Fruit fly (Drosophila melanogaster) whole organism, wandering third instar larva: ENCODE results near the gene bur.
A peak's percentile ranks its signal among the peaks of the same experiment; 100 is the strongest.

Experiments used
- Abd-B ChIP-seq: fragments of >200 bp; optimal IDR thresholded peaks from 2 replicates; lab custom pipeline; 2017; ENCODE audit warnings: missing biosample characterization, missing genetic modification characterization
- CG32264 ChIP-seq: fragments of 200-800 bp; sonication (Bioruptor generic); optimal IDR thresholded peaks from 2 replicates; lab custom pipeline; 2016; ENCODE audit warnings: missing biosample characterization, missing genetic modification characterization
- CG9705 ChIP-seq: fragments of 200-800 bp; sonication (Bioruptor generic); optimal IDR thresholded peaks from 2 replicates; lab custom pipeline; 2018; ENCODE audit warnings: missing biosample characterization, mild to moderate bottlenecking, missing genetic modification characterization
- CrebA ChIP-seq: fragments of 200-800 bp; sonication (Bioruptor generic); optimal IDR thresholded peaks from 2 replicates; lab custom pipeline; 2016; ENCODE audit warnings: missing biosample characterization, mild to moderate bottlenecking, missing genetic modification characterization, borderline replicate concordance
- Dfd ChIP-seq: fragments of >200 bp; optimal IDR thresholded peaks from 2 replicates; lab custom pipeline; 2017; ENCODE audit warnings: missing biosample characterization, missing genetic modification characterization
- Dif ChIP-seq: fragments of 200-275, 200-300 bp; sonication (Bioruptor generic); optimal IDR thresholded peaks from 2 replicates; lab custom pipeline; 2018; ENCODE audit warnings: missing biosample characterization, missing genetic modification characterization; ENCODE audit not compliant: partially characterized antibody
- GATAd ChIP-seq: sonication (Bioruptor generic); optimal IDR thresholded peaks from 2 replicates; lab custom pipeline; 2016; ENCODE audit warnings: missing biosample characterization, missing genetic modification characterization
- HLH106 ChIP-seq: fragments of 200-800 bp; optimal IDR thresholded peaks from 3 replicates; lab custom pipeline; 2019; ENCODE audit warnings: missing biosample characterization, mild to moderate bottlenecking, missing genetic modification characterization, moderate library complexity
- Hnf4 ChIP-seq: fragments of 200-800 bp; sonication (Bioruptor generic); optimal IDR thresholded peaks from 2 replicates; lab custom pipeline; 2016; ENCODE audit warnings: missing biosample characterization, mild to moderate bottlenecking, missing genetic modification characterization
- Hr78 ChIP-seq: fragments of >200 bp; optimal IDR thresholded peaks from 2 replicates; lab custom pipeline; 2017; ENCODE audit warnings: missing biosample characterization, missing genetic modification characterization
- Hr83 ChIP-seq: fragments of 200-300 bp; sonication (Bioruptor generic); optimal IDR thresholded peaks from 2 replicates; lab custom pipeline; 2016; ENCODE audit warnings: missing biosample characterization, mild to moderate bottlenecking, missing genetic modification characterization, moderate library complexity; ENCODE audit not compliant: poor library complexity, severe bottlenecking
- Mio ChIP-seq: sonication (Bioruptor generic); optimal IDR thresholded peaks from 2 replicates; lab custom pipeline; 2016; ENCODE audit warnings: missing biosample characterization, missing genetic modification characterization
- Myc ChIP-seq: fragments of >200 bp; optimal IDR thresholded peaks from 2 replicates; lab custom pipeline; 2017
- N ChIP-seq: fragments of >200 bp; optimal IDR thresholded peaks from 2 replicates; lab custom pipeline; 2018; ENCODE audit warnings: missing biosample characterization, missing external identifiers, missing genetic modification characterization
- OdsH ChIP-seq: fragments of 200-800 bp; sonication (Bioruptor generic); optimal IDR thresholded peaks from 2 replicates; lab custom pipeline; 2016; ENCODE audit warnings: missing biosample characterization, mild to moderate bottlenecking, missing genetic modification characterization
- Rel ChIP-seq, 2 experiments: fragments of 200-800 bp; sonication (Bioruptor generic) in 1 of 2; optimal IDR thresholded peaks; 2 replicates in 1 of 2; 3 replicates in 1 of 2; lab custom pipeline; 2016 to 2019; ENCODE audit warnings: mild to moderate bottlenecking in 2 of 2, missing biosample characterization in 2 of 2, missing genetic modification characterization in 2 of 2, moderate library complexity in 1 of 2
- Sp1 ChIP-seq: fragments of 200-800 bp; sonication (Bioruptor generic); optimal IDR thresholded peaks from 3 replicates; lab custom pipeline; 2019; ENCODE audit warnings: missing biosample characterization, mild to moderate bottlenecking, missing genetic modification characterization, moderate library complexity
- Vsx2 ChIP-seq: fragments of 200-300, 225-300 bp; sonication (Bioruptor generic); optimal IDR thresholded peaks from 2 replicates; lab custom pipeline; 2018; ENCODE audit warnings: missing biosample characterization, missing genetic modification characterization; ENCODE audit not compliant: partially characterized antibody
- br ChIP-seq: fragments of 200-800 bp; sonication (Bioruptor generic); optimal IDR thresholded peaks from 2 replicates; lab custom pipeline; 2016; ENCODE audit warnings: missing biosample characterization, missing genetic modification characterization
- brk ChIP-seq: fragments of 200-800 bp; sonication (Bioruptor generic); optimal IDR thresholded peaks from 2 replicates; lab custom pipeline; 2016; ENCODE audit warnings: missing biosample characterization, mild to moderate bottlenecking, missing genetic modification characterization
- dl ChIP-seq, 2 experiments: fragments of 175-275, 200-275 bp in 1 of 2; fragments of 200-275 bp in 1 of 2; sonication (Bioruptor generic); optimal IDR thresholded peaks; lab custom pipeline; 2018; ENCODE audit warnings: mild to moderate bottlenecking in 2 of 2, missing biosample characterization in 2 of 2, missing genetic modification characterization in 2 of 2, moderate library complexity in 2 of 2; ENCODE audit not compliant: partially characterized antibody in 2 of 2, insufficient read depth in 1 of 2
- dmrt93B ChIP-seq: fragments of 200-800 bp; sonication (Bioruptor generic); optimal IDR thresholded peaks from 2 replicates; lab custom pipeline; 2018; ENCODE audit warnings: missing biosample characterization, mild to moderate bottlenecking, missing genetic modification characterization
- dsf ChIP-seq: sonication (Bioruptor generic); optimal IDR thresholded peaks from 2 replicates; lab custom pipeline; 2016; ENCODE audit warnings: missing biosample characterization, missing genetic modification characterization, borderline replicate concordance
- ey ChIP-seq: fragments of 200-800 bp; sonication (Bioruptor generic); optimal IDR thresholded peaks from 2 replicates; lab custom pipeline; 2016; ENCODE audit warnings: missing biosample characterization, missing genetic modification characterization
- foxo ChIP-seq, 2 experiments: fragments of 200-800 bp; sonication (Bioruptor generic); optimal IDR thresholded peaks; 2 replicates in 1 of 2; 3 replicates in 1 of 2; lab custom pipeline; 2016 to 2017; ENCODE audit warnings: missing biosample characterization in 2 of 2, missing genetic modification characterization in 2 of 2
- fru ChIP-seq: fragments of 200-800 bp; sonication (Bioruptor generic); optimal IDR thresholded peaks from 3 replicates; lab custom pipeline; 2016; ENCODE audit warnings: missing biosample characterization, mild to moderate bottlenecking, missing genetic modification characterization
- h ChIP-seq: fragments of 200-800 bp; sonication (Bioruptor generic); optimal IDR thresholded peaks from 3 replicates; lab custom pipeline; 2016; ENCODE audit warnings: missing biosample characterization, mild to moderate bottlenecking, missing genetic modification characterization
- jim ChIP-seq: fragments of 175-275, 200-325 bp; sonication (Bioruptor generic); optimal IDR thresholded peaks from 2 replicates; lab custom pipeline; 2016; ENCODE audit warnings: missing biosample characterization, mild to moderate bottlenecking, missing genetic modification characterization
- lola ChIP-seq: fragments of >200 bp; optimal IDR thresholded peaks from 2 replicates; lab custom pipeline; 2017; ENCODE audit warnings: missing biosample characterization, missing genetic modification characterization
- psq ChIP-seq: fragments of 200-800 bp; sonication (Bioruptor generic); optimal IDR thresholded peaks from 3 replicates; lab custom pipeline; 2017; ENCODE audit warnings: missing biosample characterization, mild to moderate bottlenecking, missing genetic modification characterization, moderate library complexity
- rgr ChIP-seq: fragments of 200-800 bp; sonication (Bioruptor generic); optimal IDR thresholded peaks from 3 replicates; lab custom pipeline; 2016; ENCODE audit warnings: missing biosample characterization, mild to moderate bottlenecking, missing genetic modification characterization
- sage ChIP-seq: fragments of 200-800 bp; sonication (Bioruptor generic); optimal IDR thresholded peaks from 2 replicates; lab custom pipeline; 2016; ENCODE audit warnings: missing biosample characterization, mild to moderate bottlenecking, missing genetic modification characterization
- sv ChIP-seq: fragments of 200-800 bp; sonication (Bioruptor generic); optimal IDR thresholded peaks from 3 replicates; lab custom pipeline; 2016; ENCODE audit warnings: missing biosample characterization, missing genetic modification characterization
- tai ChIP-seq: sonication (Bioruptor generic); optimal IDR thresholded peaks from 2 replicates; lab custom pipeline; 2016; ENCODE audit warnings: missing biosample characterization, missing genetic modification characterization
- usp ChIP-seq: fragments of >200 bp; optimal IDR thresholded peaks from 2 replicates; lab custom pipeline; 2017; ENCODE audit warnings: missing biosample characterization, missing genetic modification characterization
- woc ChIP-seq: sonication (Bioruptor generic); optimal IDR thresholded peaks from 2 replicates; lab custom pipeline; 2016; ENCODE audit warnings: missing biosample characterization, mild to moderate bottlenecking, missing genetic modification characterization

bur gene

dm6 chr2L:21168295-21169159 is 11.0 kb downstream of the bur start, which contains the start of the genes mAcon1, CG43345 and CG43346 (continued):
- TF ChIP-seq Vsx2 (GFP tag; lab: Kevin White, UChicago) (no peak), fru (GFP tag; lab: Kevin White, UChicago) (peak; percentile 87), brk (no peak), sage (GFP tag; lab: Kevin White, UChicago) (no peak), CG32264 (GFP tag; lab: Kevin White, UChicago) (peak; percentile 48), psq (GFP tag; lab: Kevin White, UChicago) (peak; percentile 73), Myc (lab: Kevin White, UChicago) (peak; percentile 100), foxo (GFP tag; optimal IDR thresholded peaks at IDR 0.05; lab: Kevin White, UChicago) (peak in 1 of 2 experiments; percentile 89), h (GFP tag; lab: Kevin White, UChicago) (peak; percentile 90), sv (GFP tag; lab: Kevin White, UChicago) (peak; percentile 80), HLH106 (peak; percentile 90)
- TF ChIP-seq, all 38 proteins: peak for 21

- TF ChIP-seq jim (GFP tag; lab: Kevin White, UChicago): no peak
- no peak for TF ChIP-seq tai (GFP tag; lab: Kevin White, UChicago)
- TF ChIP-seq brk: no peak
- no peak for TF ChIP-seq Rel (GFP tag; optimal IDR thresholded peaks at IDR 0.05; lab: Kevin White, UChicago)
- peak; percentile 39 for TF ChIP-seq Rel (tag; optimal IDR thresholded peaks at IDR 0.05; lab: Kevin White, UChicago)
- no peak for TF ChIP-seq ey (GFP tag; lab: Kevin White, UChicago)
- TF ChIP-seq lola (GFP tag; lab: Kevin White, UChicago): no peak
- no peak for TF ChIP-seq sv (GFP tag; lab: Kevin White, UChicago)
- TF ChIP-seq woc: peak; percentile 4
- no peak for TF ChIP-seq GATAd (GFP tag; lab: Kevin White, UChicago)
- no peak for TF ChIP-seq Abd-B (GFP tag; lab: Kevin White, UChicago)
- no peak for TF ChIP-seq Dfd (GFP tag; lab: Kevin White, UChicago)
- peak; percentile 6 for TF ChIP-seq Myc (lab: Kevin White, UChicago)
- TF ChIP-seq N (GFP tag; lab: Kevin White, UChicago): no peak
- peak; percentile 11 for TF ChIP-seq HLH106
- no peak for TF ChIP-seq br
- TF ChIP-seq usp (GFP tag; lab: Kevin White, UChicago): no peak
- TF ChIP-seq foxo (GFP tag; optimal IDR thresholded peaks at IDR 0.05; lab: Kevin White, UChicago): no peak
- TF ChIP-seq h (GFP tag; lab: Kevin White, UChicago): peak; percentile 36
- no peak for TF ChIP-seq dsf (GFP tag; lab: Kevin White, UChicago)
- peak; percentile 12 for TF ChIP-seq Hnf4 (GFP tag; lab: Kevin White, UChicago)
- no peak for TF ChIP-seq Mio (GFP tag; lab: Kevin White, UChicago)
- TF ChIP-seq psq (GFP tag; lab: Kevin White, UChicago): no peak
- TF ChIP-seq Hr83 (GFP tag; lab: Kevin White, UChicago): no peak
- TF ChIP-seq rgr (GFP tag; lab: Kevin White, UChicago): peak; percentile 1
- TF ChIP-seq sage (GFP tag; lab: Kevin White, UChicago): no peak
- TF ChIP-seq Vsx2 (GFP tag; lab: Kevin White, UChicago): no peak
- TF ChIP-seq fru (GFP tag; lab: Kevin White, UChicago): no peak
- TF ChIP-seq Sp1 (GFP tag; lab: Kevin White, UChicago): no peak
- TF ChIP-seq Dif (GFP tag; lab: Kevin White, UChicago): no peak
Observed at dm6 chr2L:21166422-21166821, 13.1 kb downstream of the bur start.

DNA sequence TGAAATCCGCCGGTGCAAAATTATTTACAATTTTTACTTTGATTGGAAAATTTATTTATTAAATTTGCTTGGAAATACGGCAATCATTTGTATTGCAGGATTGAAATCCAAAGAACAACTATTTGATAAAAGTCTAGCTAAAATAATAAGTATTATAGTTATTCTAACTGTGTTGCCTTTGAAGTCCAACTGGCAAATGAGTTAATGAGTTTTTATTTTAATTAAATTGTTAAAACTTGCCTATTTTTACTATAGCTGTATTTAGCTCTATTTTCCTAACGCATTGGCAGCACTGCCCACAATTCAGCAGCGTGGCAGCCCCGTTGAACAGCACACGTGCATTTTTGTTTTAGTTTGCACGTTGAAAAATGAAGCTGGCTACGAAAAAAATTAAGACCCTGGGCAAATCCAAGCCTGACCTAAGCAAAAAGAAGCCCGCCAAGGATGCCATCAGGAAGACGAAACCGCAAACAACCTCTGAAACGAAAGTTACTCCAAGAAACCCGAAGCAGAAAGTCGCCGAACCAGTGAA is 16.1 kb downstream of the bur start, which contains the start of gene Noc2:
Noc2 (plus strand) TSS at position 331 of the 532 bp plus-strand sequence.
- TF ChIP-seq dl (GFP tag; optimal IDR thresholded peaks at IDR 0.05; lab: Kevin White, UChicago; ENCODE audit: insufficient read depth in 1 of 2, partially characterized antibody in 2 of 2) (no peak), Hr78 (GFP tag; lab: Kevin White, UChicago) (no peak), woc (peak; percentile 52), dmrt93B (GFP tag; lab: Kevin White, UChicago) (peak; percentile 44), Dif (GFP tag; lab: Kevin White, UChicago) (no peak), Sp1 (GFP tag; lab: Kevin White, UChicago) (peak; percentile 26), psq (GFP tag; lab: Kevin White, UChicago) (peak; percentile 44), br (no peak), Abd-B (GFP tag; lab: Kevin White, UChicago) (no peak), rgr (GFP tag; lab: Kevin White, UChicago) (peak; percentile 43), Rel (GFP tag; optimal IDR thresholded peaks at IDR 0.05; lab: Kevin White, UChicago) (no peak), Rel (tag; optimal IDR thresholded peaks at IDR 0.05; lab: Kevin White, UChicago) (peak; percentile 81), CG9705 (no peak), OdsH (GFP tag; lab: Kevin White, UChicago) (peak; percentile 15), h (GFP tag; lab: Kevin White, UChicago) (peak; percentile 61), HLH106 (peak; percentile 59), Hr83 (GFP tag; lab: Kevin White, UChicago) (peak; percentile 35), usp (GFP tag; lab: Kevin White, UChicago) (no peak), Mio (GFP tag; lab: Kevin White, UChicago) (no peak), ey (GFP tag; lab: Kevin White, UChicago) (peak; percentile 46), foxo (GFP tag; optimal IDR thresholded peaks at IDR 0.05; lab: Kevin White, UChicago) (peak in 1 of 2 experiments; percentile 73), fru (GFP tag; lab: Kevin White, UChicago) (peak; percentile 45), GATAd (GFP tag; lab: Kevin White, UChicago) (no peak), Hnf4 (GFP tag; lab: Kevin White, UChicago) (peak; percentile 21), jim (GFP tag; lab: Kevin White, UChicago) (peak; percentile 67), CrebA (GFP tag; lab: Kevin White, UChicago) (no peak), Myc (lab: Kevin White, UChicago) (peak; percentile 78), tai (GFP tag; lab: Kevin White, UChicago) (no peak), brk (no peak), N (GFP tag; lab: Kevin White, UChicago) (no peak), sv (GFP tag; lab: Kevin White, UChicago) (peak; percentile 7)
